Fruit fly (Drosophila melanogaster) whole organism, embryonic: Measurements from ENCODE around the gene CG11726.

ENCODE experiments used
- Atf6 ChIP-seq: fragments of 200-800 bp; sonication (Bioruptor generic); IDR thresholded peaks from 2 replicates; pipeline ENCODE4 v1.3.6; 2022; ENCODE audit warnings: missing biosample characterization, missing genetic modification characterization
- Awh ChIP-seq: fragments of 200-800 bp; sonication (Bioruptor generic); IDR thresholded peaks from 2 replicates; pipeline ENCODE4, ENCODE4 v1.3.6; 2022; ENCODE audit warnings: missing biosample characterization, missing genetic modification characterization
- CG10209 ChIP-seq: fragments of 200-800 bp; sonication (Bioruptor generic); optimal IDR thresholded peaks from 3 replicates; lab custom pipeline; 2017; ENCODE audit warnings: missing biosample characterization, mild to moderate bottlenecking, missing genetic modification characterization, missing genetic modification reagents
- CG10321 ChIP-seq: fragments of 200-800 bp; sonication (Bioruptor generic); IDR thresholded peaks from 2 replicates; pipeline ENCODE4 v1.3.6; 2022; ENCODE audit warnings: missing biosample characterization, missing genetic modification characterization
- CG10543 ChIP-seq: fragments of 200-800 bp; sonication (Bioruptor generic); optimal IDR thresholded peaks from 3 replicates; lab custom pipeline; 2017; ENCODE audit warnings: missing biosample characterization, mild to moderate bottlenecking, missing genetic modification characterization, moderate library complexity
- CG12219 ChIP-seq: fragments of 200-800 bp; sonication (Bioruptor generic); optimal IDR thresholded peaks from 3 replicates; lab custom pipeline; 2018; ENCODE audit warnings: missing biosample characterization, mild to moderate bottlenecking, missing genetic modification characterization
- CG14965 ChIP-seq: fragments of 200-800 bp; sonication (Bioruptor generic); optimal IDR thresholded peaks from 2 replicates; lab custom pipeline; 2016; ENCODE audit warnings: missing biosample characterization, missing genetic modification characterization, borderline replicate concordance
- CG15696 ChIP-seq: fragments of 200-800 bp; sonication (Bioruptor generic); optimal IDR thresholded peaks from 2 replicates; lab custom pipeline; 2019; ENCODE audit warnings: missing biosample characterization, mild to moderate bottlenecking, missing genetic modification characterization, moderate library complexity
- CG17359 ChIP-seq: fragments of 200-800 bp; sonication (Bioruptor generic); optimal IDR thresholded peaks from 3 replicates; lab custom pipeline; 2018; ENCODE audit warnings: missing biosample characterization, mild to moderate bottlenecking, missing genetic modification characterization, moderate library complexity
- CG17802 ChIP-seq: fragments of 200-800 bp; sonication (Bioruptor generic); optimal IDR thresholded peaks from 2 replicates; lab custom pipeline; 2018; ENCODE audit warnings: missing biosample characterization, mild to moderate bottlenecking, missing genetic modification characterization, moderate library complexity
- CG1792 ChIP-seq: fragments of 200-800 bp; sonication (Bioruptor generic); optimal IDR thresholded peaks from 2 replicates; lab custom pipeline; 2016; ENCODE audit warnings: missing biosample characterization, missing genetic modification characterization
- CG2712 ChIP-seq: fragments of 200-800 bp; optimal IDR thresholded peaks from 3 replicates; lab custom pipeline; 2019; ENCODE audit warnings: missing biosample characterization, mild to moderate bottlenecking, missing genetic modification characterization, moderate library complexity
- CG2875 ChIP-seq: fragments of 200-800 bp; sonication (Bioruptor generic); optimal IDR thresholded peaks from 2 replicates; lab custom pipeline; 2017; ENCODE audit warnings: missing biosample characterization, mild to moderate bottlenecking, missing genetic modification characterization, missing genetic modification reagents
- CG4328 ChIP-seq: fragments of 200-800 bp; sonication (Bioruptor generic); optimal IDR thresholded peaks from 3 replicates; lab custom pipeline; 2017; ENCODE audit warnings: missing biosample characterization, missing genetic modification reagents, missing genetic modification characterization
- CG4360 ChIP-seq: fragments of 200-800 bp; sonication (Bioruptor generic); IDR thresholded peaks from 2 replicates; pipeline ENCODE4 v1.3.6; 2022; ENCODE audit warnings: missing biosample characterization, missing genetic modification characterization
- CG4820 ChIP-seq: fragments of 200-800 bp; sonication (Bioruptor generic); optimal IDR thresholded peaks from 3 replicates; lab custom pipeline; 2016; ENCODE audit warnings: missing biosample characterization, missing genetic modification characterization
- CG6254 ChIP-seq: fragments of 200-800 bp; sonication (Bioruptor generic); optimal IDR thresholded peaks from 3 replicates; lab custom pipeline; 2017; ENCODE audit warnings: mild to moderate bottlenecking, missing biosample characterization, missing genetic modification reagents, missing genetic modification characterization
- CG9817 ChIP-seq: fragments of 200-800 bp; sonication (Bioruptor generic); optimal IDR thresholded peaks from 2 replicates; lab custom pipeline; 2018; ENCODE audit warnings: missing biosample characterization, mild to moderate bottlenecking, missing genetic modification characterization, moderate library complexity
- D19B ChIP-seq: fragments of 200-800 bp; sonication (Bioruptor generic); optimal IDR thresholded peaks from 2 replicates; lab custom pipeline; 2017; ENCODE audit warnings: missing biosample characterization, mild to moderate bottlenecking, missing genetic modification characterization
- Dref ChIP-seq: fragments of 200-800 bp; sonication (Bioruptor generic); IDR thresholded peaks from 2 replicates; pipeline ENCODE4 v1.3.6; 2022; ENCODE audit warnings: missing biosample characterization, missing genetic modification characterization
- Eip74EF ChIP-seq, 2 experiments: fragments of 200-800 bp in 1 of 2; fragments of >200 bp in 1 of 2; sonication (Bioruptor generic) in 1 of 2; optimal IDR thresholded peaks; 2 replicates each; lab custom pipeline; 2017 to 2019; ENCODE audit warnings: missing biosample characterization in 2 of 2, missing genetic modification characterization in 2 of 2, mild to moderate bottlenecking in 1 of 2, moderate library complexity in 1 of 2
- Ets97D ChIP-seq: fragments of 200-800 bp; sonication (Bioruptor generic); optimal IDR thresholded peaks from 3 replicates; lab custom pipeline; 2016; ENCODE audit warnings: missing biosample characterization, missing genetic modification characterization
- Hmx ChIP-seq: fragments of 200-800 bp; sonication (Bioruptor generic); optimal IDR thresholded peaks from 2 replicates; lab custom pipeline; 2016; ENCODE audit warnings: missing biosample characterization, missing genetic modification characterization
- MTF-1 ChIP-seq: fragments of 200-800 bp; sonication (Bioruptor generic); optimal IDR thresholded peaks from 2 replicates; lab custom pipeline; 2018; ENCODE audit warnings: missing biosample characterization, mild to moderate bottlenecking, missing genetic modification characterization, borderline replicate concordance
- Mad ChIP-seq: fragments of 200-800 bp; sonication (Bioruptor generic); optimal IDR thresholded peaks from 2 replicates; lab custom pipeline; 2016; ENCODE audit warnings: missing biosample characterization, missing genetic modification characterization
- Mrtf ChIP-seq: fragments of 200-800 bp; sonication (Bioruptor generic); IDR thresholded peaks from 3 replicates; pipeline ENCODE4 v1.3.6; 2022; ENCODE audit warnings: missing biosample characterization, missing genetic modification characterization
- Myb ChIP-seq: fragments of 200-800 bp; sonication (Bioruptor generic); optimal IDR thresholded peaks from 2 replicates; lab custom pipeline; 2016; ENCODE audit warnings: missing biosample characterization, missing genetic modification characterization
- Oli ChIP-seq: fragments of 200-800 bp; sonication (Bioruptor generic); optimal IDR thresholded peaks from 2 replicates; lab custom pipeline; 2018; ENCODE audit warnings: missing biosample characterization, mild to moderate bottlenecking, missing genetic modification characterization, moderate library complexity
- Ravus ChIP-seq: fragments of 200-800 bp; sonication (Bioruptor generic); IDR thresholded peaks from 2 replicates; pipeline ENCODE4 v1.3.6; 2022; ENCODE audit warnings: missing biosample characterization, missing genetic modification characterization
- Xbp1 ChIP-seq: fragments of 200-800 bp; sonication (Bioruptor generic); optimal IDR thresholded peaks from 3 replicates; lab custom pipeline; 2016; ENCODE audit warnings: missing biosample characterization, mild to moderate bottlenecking, missing genetic modification characterization
- ash1 ChIP-seq: fragments of 200-800 bp; sonication (Bioruptor generic); optimal IDR thresholded peaks from 2 replicates; lab custom pipeline; 2018; ENCODE audit warnings: missing biosample characterization, mild to moderate bottlenecking, missing genetic modification characterization
- cas ChIP-seq: fragments of 200-800 bp; sonication (Bioruptor generic); IDR thresholded peaks from 2 replicates; pipeline ENCODE4 v1.3.6; 2022; ENCODE audit warnings: missing biosample characterization, missing genetic modification characterization
- corto ChIP-seq: fragments of 200-800 bp; sonication (Bioruptor generic); optimal IDR thresholded peaks from 2 replicates; lab custom pipeline; 2016; ENCODE audit warnings: missing biosample characterization, mild to moderate bottlenecking, missing genetic modification characterization, moderate library complexity
- croc ChIP-seq: fragments of 200-800 bp; sonication (Bioruptor generic); conservative IDR thresholded peaks from 3 replicates; pipeline ENCODE4 v1.3.6; 2022; ENCODE audit warnings: missing biosample characterization, missing genetic modification characterization
- dmrt11E ChIP-seq: fragments of 200-800 bp; sonication (Bioruptor generic); optimal IDR thresholded peaks from 3 replicates; lab custom pipeline; 2018; ENCODE audit warnings: missing biosample characterization, mild to moderate bottlenecking, missing genetic modification characterization, moderate library complexity
- eyg ChIP-seq: fragments of 200-800 bp; sonication (Bioruptor generic); optimal IDR thresholded peaks from 3 replicates; lab custom pipeline; 2016; ENCODE audit warnings: missing biosample characterization, missing genetic modification characterization
- gce ChIP-seq: fragments of 200-800 bp; sonication (Bioruptor generic); IDR thresholded peaks from 3 replicates; pipeline ENCODE4 v1.3.6; 2022; ENCODE audit warnings: missing biosample characterization, missing genetic modification characterization
- gcm2 ChIP-seq: fragments of 200-800 bp; sonication (Bioruptor generic); optimal IDR thresholded peaks from 2 replicates; lab custom pipeline; 2016; ENCODE audit warnings: missing biosample characterization, missing genetic modification characterization
- grn ChIP-seq: fragments of 200-800 bp; sonication (Bioruptor generic); optimal IDR thresholded peaks from 3 replicates; lab custom pipeline; 2017; ENCODE audit warnings: missing biosample characterization, missing genetic modification characterization
- gsb ChIP-seq: fragments of 200-800 bp; sonication (Bioruptor generic); IDR thresholded peaks from 2 replicates; pipeline ENCODE4 v1.3.6; 2022; ENCODE audit warnings: missing biosample characterization, missing genetic modification characterization
- h ChIP-seq: fragments of >200 bp; optimal IDR thresholded peaks from 2 replicates; lab custom pipeline; 2017
- hth ChIP-seq: fragments of >200 bp; optimal IDR thresholded peaks from 2 replicates; lab custom pipeline; 2017; ENCODE audit warnings: inconsistent platforms
- jigr1 ChIP-seq: fragments of 200-800 bp; sonication (Bioruptor generic); IDR thresholded peaks from 3 replicates; pipeline ENCODE4 v1.3.6; 2022; ENCODE audit warnings: missing biosample characterization, missing genetic modification characterization
- otp ChIP-seq: fragments of 200-800 bp; sonication (Bioruptor generic); IDR thresholded peaks from 3 replicates; pipeline ENCODE4, ENCODE4 v1.3.6; 2022; ENCODE audit warnings: missing biosample characterization, missing genetic modification characterization
- pzg ChIP-seq: fragments of 200-800 bp; sonication (Bioruptor generic); optimal IDR thresholded peaks from 3 replicates; lab custom pipeline; 2018; ENCODE audit warnings: missing biosample characterization, mild to moderate bottlenecking, missing genetic modification characterization, moderate library complexity
- rib ChIP-seq: fragments of 200-800 bp; sonication (Bioruptor generic); IDR thresholded peaks from 2 replicates; pipeline ENCODE4 v1.3.6; 2022; ENCODE audit warnings: missing biosample characterization, missing genetic modification characterization
- ro ChIP-seq: fragments of 200-800 bp; sonication (Bioruptor generic); IDR thresholded peaks from 2 replicates; pipeline ENCODE4 v1.3.6; 2022; ENCODE audit warnings: missing biosample characterization, missing genetic modification characterization
- sd ChIP-seq: fragments of 200-800 bp; sonication (Bioruptor generic); optimal IDR thresholded peaks from 3 replicates; lab custom pipeline; 2018; ENCODE audit warnings: missing biosample characterization, mild to moderate bottlenecking, missing genetic modification characterization, moderate library complexity
- sim ChIP-seq: fragments of 200-800 bp; sonication (Bioruptor generic); IDR thresholded peaks from 2 replicates; pipeline ENCODE4 v1.3.6; 2022; ENCODE audit warnings: missing biosample characterization, missing genetic modification characterization
- sr ChIP-seq: fragments of 200-800 bp; sonication (Bioruptor generic); IDR thresholded peaks from 3 replicates; pipeline ENCODE4 v1.3.6; 2022; ENCODE audit warnings: missing biosample characterization, missing genetic modification characterization
- ttk ChIP-seq: fragments of 200-800 bp; sonication (Bioruptor generic); IDR thresholded peaks from 2 replicates; pipeline ENCODE4 v2.1.2; 2022; ENCODE audit warnings: missing biosample characterization, missing genetic modification characterization
- zen2 ChIP-seq: fragments of 200-800 bp; sonication (Bioruptor generic); IDR thresholded peaks from 3 replicates; pipeline ENCODE4 v1.3.6; 2022; ENCODE audit warnings: missing biosample characterization, missing genetic modification characterization; ENCODE audit not compliant: partially characterized antibody

The CG11726 gene

DNA sequence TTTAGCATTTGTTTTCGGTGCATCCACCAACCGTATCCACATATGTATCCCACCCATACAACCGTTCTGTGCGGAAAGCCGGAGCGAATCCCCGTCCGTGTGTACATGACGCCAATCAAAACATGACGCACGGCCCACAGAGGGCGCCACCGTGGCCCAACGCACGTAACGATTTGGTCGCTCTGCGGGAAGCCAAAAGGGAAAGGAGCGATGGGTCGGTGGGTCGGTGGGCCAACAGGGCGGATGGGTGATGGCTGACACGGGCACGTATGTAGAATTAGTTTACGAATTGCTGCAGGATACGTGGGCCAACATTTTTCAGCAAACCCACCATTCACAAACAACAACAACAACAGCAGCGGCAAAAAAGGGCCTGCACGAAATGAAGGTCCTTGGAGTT is 35.8 kb upstream of the CG11726 start (continued):
- TF ChIP-seq CG14965 (GFP tag; lab: Kevin White, UChicago) (no peak), CG10209 (GFP tag; lab: Kevin White, UChicago) (peak; percentile 24), MTF-1 (no peak), CG17359 (peak; percentile 16), pzg (GFP tag; lab: Kevin White, UChicago) (no peak), Atf6 (GFP tag; lab: Robert Waterston, UW) (no peak), otp (GFP tag; lab: Robert Waterston, UW) (peak; percentile 60; the same call in 1 of the 3 replicates), CG6254 (no peak), grn (GFP tag; lab: Kevin White, UChicago) (no peak), gcm2 (GFP tag; lab: Kevin White, UChicago) (no peak), gce (no peak), eyg (GFP tag; lab: Kevin White, UChicago) (no peak), h (no peak), dmrt11E (tag; lab: Kevin White, UChicago) (no peak), jigr1 (GFP tag; lab: Robert Waterston, UW) (no peak), D19B (no peak), CG15696 (no peak), Dref (GFP tag; lab: Robert Waterston, UW) (no peak), rib (GFP tag; lab: Robert Waterston, UW) (no peak), CG12219 (GFP tag; lab: Kevin White, UChicago) (no peak), Mad (GFP tag; lab: Kevin White, UChicago) (no peak), sd (tag; lab: Kevin White, UChicago) (no peak), croc (GFP tag; lab: Robert Waterston, UW) (no peak), corto (GFP tag; lab: Kevin White, UChicago) (no peak), Awh (GFP tag; lab: Robert Waterston, UW) (0 out of 2 replicates have a peak, but pooled peaks have one; percentile 8), Myb (GFP tag; lab: Kevin White, UChicago) (no peak), Eip74EF (GFP tag; optimal IDR thresholded peaks at IDR 0.05; lab: Kevin White, UChicago) (no peak), Hmx (GFP tag; lab: Kevin White, UChicago) (no peak), CG4328 (GFP tag; lab: Kevin White, UChicago) (no peak), ash1 (GFP tag; lab: Kevin White, UChicago) (no peak), sr (0 out of 3 replicates have a peak, but pooled peaks have one; percentile 31), cas (GFP tag; lab: Robert Waterston, UW) (no peak), Ravus (GFP tag; lab: Robert Waterston, UW) (no peak), CG10321 (no peak), Ets97D (no peak), CG10543 (GFP tag; lab: Kevin White, UChicago) (no peak), sim (no peak), Xbp1 (GFP tag; lab: Kevin White, UChicago) (no peak), ro (GFP tag; lab: Robert Waterston, UW) (no peak), ttk (GFP tag; lab: Robert Waterston, UW) (no peak), CG2712 (tag; lab: Kevin White, UChicago) (no peak), CG9817 (no peak), Oli (tag; lab: Kevin White, UChicago) (no peak), gsb (no peak), CG4820 (GFP tag; lab: Kevin White, UChicago) (no peak), CG17802 (tag; lab: Kevin White, UChicago) (no peak), CG1792 (GFP tag; lab: Kevin White, UChicago) (no peak), CG4360 (GFP tag; lab: Robert Waterston, UW) (peak; percentile 48), hth (lab: Kevin White, UChicago) (no peak), Mrtf (GFP tag; lab: Robert Waterston, UW) (0 out of 3 replicates have a peak, but pooled peaks have one; percentile 44), zen2 (no peak), CG2875 (GFP tag; lab: Kevin White, UChicago) (no peak)
